Fruit fly (Drosophila melanogaster) whole organism, embryonic: ENCODE results near the gene Mocs2B.
A peak's percentile ranks its signal among the peaks of the same experiment; 100 is the strongest.

Source experiments
- CG10366 ChIP-seq: fragments of 200-800 bp; sonication (Bioruptor generic); IDR thresholded peaks from 2 replicates; pipeline ENCODE4 v1.3.6; 2022; ENCODE audit warnings: missing biosample characterization, missing genetic modification characterization
- CG10959 ChIP-seq: fragments of 200-800 bp; sonication (Bioruptor generic); IDR thresholded peaks from 2 replicates; pipeline ENCODE4 v1.3.6; 2022; ENCODE audit warnings: missing biosample characterization, missing genetic modification characterization
- CG12071 ChIP-seq: fragments of 200-800 bp; sonication (Bioruptor generic); optimal IDR thresholded peaks from 3 replicates; lab custom pipeline; 2018; ENCODE audit warnings: missing biosample characterization, mild to moderate bottlenecking, missing genetic modification characterization
- CG14050 ChIP-seq: fragments of 200-800 bp; sonication (Bioruptor generic); IDR thresholded peaks from 3 replicates; pipeline ENCODE4 v1.3.6; 2022; ENCODE audit warnings: missing biosample characterization, missing genetic modification characterization
- CG14441 ChIP-seq: fragments of 200-800 bp; sonication (Bioruptor generic); IDR thresholded peaks from 2 replicates; pipeline ENCODE4 v1.3.6; 2022; ENCODE audit warnings: missing biosample characterization, missing genetic modification characterization
- CG15479 ChIP-seq: fragments of 200-800 bp; sonication (Bioruptor generic); optimal IDR thresholded peaks from 3 replicates; lab custom pipeline; 2019; ENCODE audit warnings: missing biosample characterization, mild to moderate bottlenecking, missing genetic modification characterization, moderate library complexity
- CG16813 ChIP-seq: fragments of 200-800 bp; sonication (Bioruptor generic); IDR thresholded peaks from 3 replicates; pipeline ENCODE4 v1.3.6; 2022; ENCODE audit warnings: missing biosample characterization, missing genetic modification characterization; ENCODE audit not compliant: partially characterized antibody
- CG17612 ChIP-seq: fragments of 200-800 bp; sonication (Bioruptor generic); IDR thresholded peaks from 2 replicates; pipeline ENCODE4 v1.3.6; 2022; ENCODE audit warnings: missing biosample characterization, missing genetic modification characterization
- CG18011 ChIP-seq: fragments of 200-800 bp; sonication (Bioruptor generic); optimal IDR thresholded peaks from 2 replicates; lab custom pipeline; 2017; ENCODE audit warnings: missing biosample characterization, missing genetic modification characterization, mild to moderate bottlenecking, moderate library complexity, missing genotype
- CG18262 ChIP-seq: fragments of 200-800 bp; optimal IDR thresholded peaks from 3 replicates; lab custom pipeline; 2019; ENCODE audit warnings: missing biosample characterization, mild to moderate bottlenecking, missing genetic modification characterization, moderate library complexity
- CG18599 ChIP-seq: fragments of 200-800 bp; sonication (Bioruptor generic); optimal IDR thresholded peaks from 3 replicates; lab custom pipeline; 2017; ENCODE audit warnings: missing biosample characterization, missing genetic modification characterization, mild to moderate bottlenecking, moderate library complexity, missing genetic modification reagents
- CG2889 ChIP-seq: fragments of 200-800 bp; sonication (Bioruptor generic); IDR thresholded peaks from 3 replicates; pipeline ENCODE4 v1.3.6; 2022; ENCODE audit warnings: missing biosample characterization, missing genetic modification characterization
- CG30020 ChIP-seq: fragments of 200-800 bp; optimal IDR thresholded peaks from 2 replicates; lab custom pipeline; 2019; ENCODE audit warnings: missing biosample characterization, mild to moderate bottlenecking, missing genetic modification characterization, moderate library complexity
- CG32532 ChIP-seq: fragments of 200-800 bp; sonication (Bioruptor generic); IDR thresholded peaks from 2 replicates; pipeline ENCODE4 v1.3.6; 2022; ENCODE audit warnings: missing biosample characterization, missing genetic modification characterization
- CG32767 ChIP-seq: fragments of 200-800 bp; sonication (Bioruptor generic); IDR thresholded peaks from 2 replicates; pipeline ENCODE4 v1.3.6; 2022; ENCODE audit warnings: missing biosample characterization, missing genetic modification characterization
- CG4424 ChIP-seq: fragments of 200-800 bp; sonication (Bioruptor generic); optimal IDR thresholded peaks from 3 replicates; lab custom pipeline; 2016; ENCODE audit warnings: missing biosample characterization, missing genetic modification characterization
- CG4854 ChIP-seq: fragments of 200-800 bp; sonication (Bioruptor generic); optimal IDR thresholded peaks from 2 replicates; lab custom pipeline; 2016; ENCODE audit warnings: missing biosample characterization, missing genetic modification characterization, inconsistent platforms
- CG6254 ChIP-seq: fragments of 200-800 bp; sonication (Bioruptor generic); optimal IDR thresholded peaks from 3 replicates; lab custom pipeline; 2017; ENCODE audit warnings: mild to moderate bottlenecking, missing biosample characterization, missing genetic modification reagents, missing genetic modification characterization
- CG6689 ChIP-seq: fragments of 200-800 bp; sonication (Bioruptor generic); IDR thresholded peaks from 2 replicates; pipeline ENCODE4 v1.3.6; 2022; ENCODE audit warnings: missing biosample characterization, missing genetic modification characterization
- CG8089 ChIP-seq: fragments of 200-800 bp; sonication (Bioruptor generic); optimal IDR thresholded peaks from 3 replicates; lab custom pipeline; 2016; ENCODE audit warnings: missing biosample characterization, missing genetic modification characterization
- CG8290 ChIP-seq, 3 experiments: fragments of 200-800 bp; sonication (Bioruptor generic); optimal IDR thresholded peaks; 2 replicates each; lab custom pipeline; 2016 to 2019; ENCODE audit warnings: missing biosample characterization in 3 of 3, missing genetic modification characterization in 3 of 3, mild to moderate bottlenecking in 2 of 3, moderate library complexity in 1 of 3
- CG8765 ChIP-seq: fragments of 200-800 bp; sonication (Bioruptor generic); IDR thresholded peaks from 2 replicates; pipeline ENCODE4 v1.3.6; 2022; ENCODE audit warnings: missing biosample characterization, missing genetic modification characterization
- CTCF ChIP-seq: fragments of 200-800 bp; sonication (Bioruptor generic); optimal IDR thresholded peaks from 2 replicates; lab custom pipeline; 2017; ENCODE audit warnings: missing biosample characterization, mild to moderate bottlenecking, missing genetic modification characterization, moderate library complexity
- Camta ChIP-seq: fragments of 200-800 bp; sonication (Bioruptor generic); optimal IDR thresholded peaks from 2 replicates; lab custom pipeline; 2016; ENCODE audit warnings: missing biosample characterization, missing genetic modification characterization
- Deaf1 ChIP-seq: fragments of 200-800 bp; optimal IDR thresholded peaks from 3 replicates; lab custom pipeline; 2019; ENCODE audit warnings: missing biosample characterization, mild to moderate bottlenecking, missing genetic modification characterization, moderate library complexity
- Drgx ChIP-seq: fragments of 200-800 bp; sonication (Bioruptor generic); IDR thresholded peaks from 2 replicates; pipeline ENCODE4 v1.3.6; 2022; ENCODE audit warnings: missing biosample characterization, missing genetic modification characterization
- Eip74EF ChIP-seq, 2 experiments: fragments of 200-800 bp in 1 of 2; fragments of >200 bp in 1 of 2; sonication (Bioruptor generic) in 1 of 2; optimal IDR thresholded peaks; 2 replicates each; lab custom pipeline; 2017 to 2019; ENCODE audit warnings: missing biosample characterization in 2 of 2, missing genetic modification characterization in 2 of 2, mild to moderate bottlenecking in 1 of 2, moderate library complexity in 1 of 2
- Fer1 ChIP-seq: fragments of 200-800 bp; sonication (Bioruptor generic); optimal IDR thresholded peaks from 2 replicates; lab custom pipeline; 2017; ENCODE audit warnings: missing biosample characterization, mild to moderate bottlenecking, missing genetic modification characterization
- Hey ChIP-seq: fragments of 200-800 bp; sonication (Bioruptor generic); optimal IDR thresholded peaks from 3 replicates; lab custom pipeline; 2018; ENCODE audit warnings: missing biosample characterization, mild to moderate bottlenecking, missing genetic modification characterization
- HmgZ ChIP-seq: fragments of 200-800 bp; sonication (Bioruptor generic); optimal IDR thresholded peaks from 2 replicates; lab custom pipeline; 2018; ENCODE audit warnings: missing biosample characterization, mild to moderate bottlenecking, missing genetic modification characterization
- MTF-1 ChIP-seq: fragments of 200-800 bp; sonication (Bioruptor generic); optimal IDR thresholded peaks from 2 replicates; lab custom pipeline; 2018; ENCODE audit warnings: missing biosample characterization, mild to moderate bottlenecking, missing genetic modification characterization, borderline replicate concordance
- NFAT ChIP-seq: fragments of 200-800 bp; sonication (Bioruptor generic); IDR thresholded peaks from 2 replicates; pipeline ENCODE4 v1.3.6; 2022; ENCODE audit warnings: missing biosample characterization, missing genetic modification characterization
- Nf-YA ChIP-seq: fragments of 200-800 bp; sonication (Bioruptor generic); IDR thresholded peaks from 2 replicates; pipeline ENCODE4 v1.3.6; 2022; ENCODE audit warnings: missing biosample characterization, missing genetic modification characterization
- Nf-YB ChIP-seq: fragments of 200-800 bp; sonication (Bioruptor generic); optimal IDR thresholded peaks from 3 replicates; lab custom pipeline; 2019; ENCODE audit warnings: missing biosample characterization, mild to moderate bottlenecking, missing genetic modification characterization, moderate library complexity
- Opbp ChIP-seq: fragments of 200-800 bp; sonication (Bioruptor generic); IDR thresholded peaks from 3 replicates; pipeline ENCODE4 v1.3.6; 2022; ENCODE audit warnings: missing biosample characterization, missing genetic modification characterization; ENCODE audit not compliant: partially characterized antibody
- aop ChIP-seq: fragments of 200-800 bp; sonication (Bioruptor generic); IDR thresholded peaks from 2 replicates; pipeline ENCODE4 v1.3.6; 2022; ENCODE audit warnings: missing biosample characterization, missing genetic modification characterization
- ato ChIP-seq: fragments of 200-800 bp; sonication (Bioruptor generic); IDR thresholded peaks from 2 replicates; pipeline ENCODE4 v1.3.6; 2022; ENCODE audit warnings: missing biosample characterization, missing genetic modification characterization; ENCODE audit not compliant: partially characterized antibody
- bsh ChIP-seq, 2 experiments: fragments of 200-800 bp; sonication (Bioruptor generic); optimal IDR thresholded peaks; 2 replicates each; lab custom pipeline; 2017 to 2018; ENCODE audit warnings: mild to moderate bottlenecking in 2 of 2, missing biosample characterization in 2 of 2, missing genetic modification characterization in 2 of 2, moderate library complexity in 1 of 2
- crol ChIP-seq: fragments of 200-800 bp; sonication (Bioruptor generic); IDR thresholded peaks from 2 replicates; pipeline ENCODE4 v1.3.6; 2022; ENCODE audit warnings: missing biosample characterization, missing genetic modification characterization
- dan ChIP-seq: fragments of 200-800 bp; sonication (Bioruptor generic); IDR thresholded peaks from 2 replicates; pipeline ENCODE4 v1.3.6; 2022; ENCODE audit warnings: missing biosample characterization, missing genetic modification characterization
- emc ChIP-seq: fragments of 200-800 bp; sonication (Bioruptor generic); optimal IDR thresholded peaks from 2 replicates; lab custom pipeline; 2016; ENCODE audit warnings: missing biosample characterization, missing genetic modification characterization
- ken ChIP-seq: fragments of 200-800 bp; sonication (Bioruptor generic); IDR thresholded peaks from 3 replicates; pipeline ENCODE4 v1.3.6; 2022; ENCODE audit warnings: missing biosample characterization, missing genetic modification characterization
- odd ChIP-seq: fragments of 200-800 bp; sonication (Bioruptor generic); optimal IDR thresholded peaks from 2 replicates; lab custom pipeline; 2017; ENCODE audit warnings: missing biosample characterization, mild to moderate bottlenecking, missing genetic modification characterization
- pho ChIP-seq: fragments of 200-800 bp; sonication (Bioruptor generic); optimal IDR thresholded peaks from 2 replicates; lab custom pipeline; 2016; ENCODE audit warnings: missing biosample characterization, missing genetic modification characterization
- prd ChIP-seq, 3 experiments: fragments of >200 bp in 2 of 3; fragments of 200-800 bp in 1 of 3; sonication (Bioruptor generic) in 1 of 3; optimal IDR thresholded peaks in 2 of 3; IDR thresholded peaks in 1 of 3; 2 replicates in 2 of 3; 3 replicates in 1 of 3; pipeline versions ENCODE4 v1.3.6 to Lab custom; 2017 to 2022; ENCODE audit warnings: missing biosample characterization in 1 of 3, missing genetic modification characterization in 1 of 3
- psq ChIP-seq: fragments of 200-800 bp; sonication (Bioruptor generic); optimal IDR thresholded peaks from 2 replicates; lab custom pipeline; 2017; ENCODE audit warnings: missing biosample characterization, missing genetic modification characterization
- sna ChIP-seq: fragments of 200-800 bp; sonication (Bioruptor generic); IDR thresholded peaks from 2 replicates; pipeline ENCODE4 v1.3.6; 2022; ENCODE audit warnings: missing biosample characterization, missing genetic modification characterization; ENCODE audit not compliant: partially characterized antibody
- sug ChIP-seq: fragments of 200-800 bp; optimal IDR thresholded peaks from 2 replicates; lab custom pipeline; 2019; ENCODE audit warnings: missing biosample characterization, mild to moderate bottlenecking, missing genetic modification characterization, moderate library complexity
- tna ChIP-seq: fragments of 200-800 bp; sonication (Bioruptor generic); IDR thresholded peaks from 2 replicates; pipeline ENCODE4 v1.3.6; 2022; ENCODE audit warnings: missing biosample characterization, missing genetic modification characterization; ENCODE audit not compliant: partially characterized antibody
- unc-4 ChIP-seq: fragments of 200-800 bp; sonication (Bioruptor generic); IDR thresholded peaks from 2 replicates; pipeline ENCODE4 v1.3.6; 2022; ENCODE audit warnings: missing biosample characterization, missing genetic modification characterization; ENCODE audit not compliant: partially characterized antibody
- usp ChIP-seq: fragments of >200 bp; optimal IDR thresholded peaks from 2 replicates; lab custom pipeline; 2017; ENCODE audit warnings: missing biosample characterization, missing genetic modification characterization

The Mocs2B gene

dm6 chr3R:25127231-25127689 lies at the start of gene Mocs2B, which contains the start of the genes Mocs2A and Clbn (continued):
- TF ChIP-seq unc-4 (GFP tag; lab: Robert Waterston, UW), result peak; percentile 84
- no peak for TF ChIP-seq CG14050 (GFP tag; lab: Robert Waterston, UW)
- no peak for TF ChIP-seq CG2889 (GFP tag; lab: Robert Waterston, UW)
- TF ChIP-seq HmgZ, result no peak
- TF ChIP-seq CG18262, result no peak
- TF ChIP-seq sug (tag; lab: Kevin White, UChicago), result no peak
- TF ChIP-seq odd (GFP tag; lab: Kevin White, UChicago), result no peak
- no peak for TF ChIP-seq CG8290 (GFP tag; optimal IDR thresholded peaks at IDR 0.05; lab: Kevin White, UChicago)
- no peak for TF ChIP-seq CG8290 (tag; optimal IDR thresholded peaks at IDR 0.05; lab: Kevin White, UChicago)
- peak; percentile 82 for TF ChIP-seq CG16813 (GFP tag; lab: Robert Waterston, UW)
- TF ChIP-seq CG18599 (GFP tag; lab: Kevin White, UChicago), result no peak
- TF ChIP-seq dan (GFP tag; lab: Robert Waterston, UW), result no peak
- TF ChIP-seq MTF-1 (GFP tag; lab: Kevin White, UChicago), result no peak
- TF ChIP-seq CG6689 (GFP tag; lab: Robert Waterston, UW), result no peak
- no peak for TF ChIP-seq CG10959 (GFP tag; lab: Robert Waterston, UW)
- no peak for TF ChIP-seq Nf-YB
- TF ChIP-seq CG15479 (GFP tag; lab: Kevin White, UChicago), result no peak
- TF ChIP-seq sna (GFP tag; lab: Robert Waterston, UW), result peak; percentile 81
- TF ChIP-seq Opbp (GFP tag; lab: Robert Waterston, UW), result peak; percentile 39; the same call in 2 of the 3 replicates
- TF ChIP-seq CG12071 (GFP tag; lab: Kevin White, UChicago), result no peak
- TF ChIP-seq CG4854, result no peak
- TF ChIP-seq ato, result no peak
- TF ChIP-seq CG14441 (GFP tag; lab: Robert Waterston, UW), result no peak
- no peak for TF ChIP-seq CG8765 (GFP tag; lab: Robert Waterston, UW)
- TF ChIP-seq NFAT (GFP tag; lab: Robert Waterston, UW), result no peak
- TF ChIP-seq CG4424, result no peak
- no peak for TF ChIP-seq psq (GFP tag; lab: Kevin White, UChicago)
- no peak for TF ChIP-seq CG17612 (GFP tag; lab: Robert Waterston, UW)
- TF ChIP-seq Deaf1, result no peak
- TF ChIP-seq Drgx (GFP tag; lab: Robert Waterston, UW), result no peak
- TF ChIP-seq prd (optimal IDR thresholded peaks at IDR 0.05; lab: Kevin White, UChicago), result no peak
- TF ChIP-seq prd (GFP tag; IDR thresholded peaks at IDR 0.05; lab: Robert Waterston, UW), result no peak
- no peak for TF ChIP-seq Eip74EF (GFP tag; optimal IDR thresholded peaks at IDR 0.05; lab: Kevin White, UChicago)
- TF ChIP-seq CG30020 (tag; lab: Kevin White, UChicago), result peak; percentile 80
- TF ChIP-seq ken (GFP tag; lab: Robert Waterston, UW), result no peak
- TF ChIP-seq Fer1 (GFP tag; lab: Kevin White, UChicago), result no peak
- TF ChIP-seq CG8089 (GFP tag; lab: Kevin White, UChicago), result no peak
- no peak for TF ChIP-seq CG32532 (GFP tag; lab: Robert Waterston, UW)
- TF ChIP-seq emc (GFP tag; lab: Kevin White, UChicago), result no peak
- no peak for TF ChIP-seq usp
- TF ChIP-seq tna (GFP tag; lab: Robert Waterston, UW), result peak; percentile 26; the same call in 1 of the 2 replicates
- no peak for TF ChIP-seq Nf-YA (GFP tag; lab: Robert Waterston, UW)
- TF ChIP-seq CG6254 (GFP tag; lab: Kevin White, UChicago), result no peak
- TF ChIP-seq pho (GFP tag; lab: Kevin White, UChicago), result no peak
- TF ChIP-seq CTCF (GFP tag; lab: Kevin White, UChicago), result no peak
- TF ChIP-seq Camta, result no peak
- no peak for TF ChIP-seq CG18011 (GFP tag; lab: Kevin White, UChicago)
- TF ChIP-seq aop (GFP tag; lab: Robert Waterston, UW), result no peak
- TF ChIP-seq Hey (tag; lab: Kevin White, UChicago), result no peak
- no peak for TF ChIP-seq bsh (GFP tag; optimal IDR thresholded peaks at IDR 0.05; lab: Kevin White, UChicago)
- no peak for TF ChIP-seq CG32767 (GFP tag; lab: Robert Waterston, UW)
- no peak for TF ChIP-seq crol
- TF ChIP-seq CG10366 (GFP tag; lab: Robert Waterston, UW), result no peak
